Fruit fly (Drosophila melanogaster) whole organism, embryonic: ENCODE data around the gene CG42399.

Experiments used
- CG11456 ChIP-seq: fragments of 200-800 bp; sonication (Bioruptor generic); IDR thresholded peaks from 3 replicates; pipeline ENCODE4 v1.3.6; 2022; ENCODE audit warnings: missing biosample characterization, missing genetic modification characterization
- CG11723 ChIP-seq: fragments of 200-800 bp; sonication (Bioruptor generic); optimal IDR thresholded peaks from 2 replicates; lab custom pipeline; 2017; ENCODE audit warnings: missing biosample characterization, mild to moderate bottlenecking, missing genetic modification characterization
- CG2120 ChIP-seq: fragments of 200-800 bp; sonication (Bioruptor generic); optimal IDR thresholded peaks from 3 replicates; lab custom pipeline; 2016; ENCODE audit warnings: missing biosample characterization, missing genetic modification characterization
- CG6854 ChIP-seq: fragments of 200-800 bp; sonication (Bioruptor generic); optimal IDR thresholded peaks from 3 replicates; lab custom pipeline; 2017; ENCODE audit warnings: missing biosample characterization, mild to moderate bottlenecking, missing genetic modification characterization
- CG7786 ChIP-seq: fragments of 200-800 bp; sonication (Bioruptor generic); optimal IDR thresholded peaks from 2 replicates; lab custom pipeline; 2016; ENCODE audit warnings: missing biosample characterization, missing genetic modification characterization
- CG7839 ChIP-seq: fragments of 200-800 bp; sonication (Bioruptor generic); optimal IDR thresholded peaks from 3 replicates; lab custom pipeline; 2018; ENCODE audit warnings: missing biosample characterization, mild to moderate bottlenecking, missing genetic modification characterization, moderate library complexity
- Sin3A ChIP-seq: fragments of >200 bp; optimal IDR thresholded peaks from 2 replicates; lab custom pipeline; 2018
- prd ChIP-seq, 3 experiments: fragments of >200 bp in 2 of 3; fragments of 200-800 bp in 1 of 3; sonication (Bioruptor generic) in 1 of 3; optimal IDR thresholded peaks in 2 of 3; IDR thresholded peaks in 1 of 3; 2 replicates in 2 of 3; 3 replicates in 1 of 3; pipeline versions ENCODE4 v1.3.6 to Lab custom; 2017 to 2022; ENCODE audit warnings: missing biosample characterization in 1 of 3, missing genetic modification characterization in 1 of 3
- psq ChIP-seq: fragments of 200-800 bp; sonication (Bioruptor generic); optimal IDR thresholded peaks from 2 replicates; lab custom pipeline; 2017; ENCODE audit warnings: missing biosample characterization, missing genetic modification characterization

dm6 chr2L:175727-176126 lies 22.6 kb upstream of the CG42399 start:
- TF ChIP-seq prd (optimal IDR thresholded peaks at IDR 0.05; lab: Kevin White, UChicago) (no peak), prd (GFP tag; IDR thresholded peaks at IDR 0.05; lab: Robert Waterston, UW) (no peak), Sin3A (no peak), CG7786 (GFP tag; lab: Kevin White, UChicago) (no peak), psq (GFP tag; lab: Kevin White, UChicago) (no peak), CG11723 (GFP tag; lab: Kevin White, UChicago) (no peak), CG11456 (no peak), CG7839 (no peak), CG6854 (GFP tag; lab: Kevin White, UChicago) (no peak), CG2120 (GFP tag; lab: Kevin White, UChicago) (no peak)
